Worm (Caenorhabditis elegans) whole organism, early embryonic: ENCODE measurements around the gene trpp-5.

Source experiments
- B0310.2 ChIP-seq: sonication (generic microtip); optimal IDR thresholded peaks from 2 replicates; lab custom pipeline; 2016; ENCODE audit warnings: mild to moderate bottlenecking, missing genetic modification characterization, missing compliant biosample characterization
- F13C5.2 ChIP-seq: sonication (generic microtip); optimal IDR thresholded peaks from 2 replicates; lab custom pipeline; 2017; ENCODE audit warnings: mild to moderate bottlenecking, missing genetic modification characterization, inconsistent platforms, missing compliant biosample characterization
- aly-1 ChIP-seq: sonication (generic microtip); optimal IDR thresholded peaks from 2 replicates; lab custom pipeline; 2016; ENCODE audit warnings: missing genetic modification characterization, missing compliant biosample characterization
- ama-1 ChIP-seq: fragments of 150-350 bp; optimal IDR thresholded peaks from 2 replicates; lab custom pipeline; 2014
- ceh-13 ChIP-seq: fragments of 200-800 bp; sonication (Bioruptor generic); optimal IDR thresholded peaks from 2 replicates; lab custom pipeline; 2018; ENCODE audit warnings: mild to moderate bottlenecking, missing genetic modification characterization, missing compliant biosample characterization
- ceh-36 ChIP-seq: sonication (generic microtip); optimal IDR thresholded peaks from 2 replicates; lab custom pipeline; 2016; ENCODE audit warnings: missing genetic modification characterization, inconsistent platforms, missing compliant biosample characterization
- ets-7 ChIP-seq: sonication (generic microtip); optimal IDR thresholded peaks from 2 replicates; lab custom pipeline; 2016; ENCODE audit warnings: missing genotype, missing genetic modification characterization, missing compliant biosample characterization
- flt-1 ChIP-seq: fragments of 200-800 bp; sonication (Bioruptor generic); IDR thresholded peaks from 2 replicates; pipeline ENCODE4 v1.3.6; 2022; ENCODE audit warnings: missing genetic modification characterization, missing compliant biosample characterization
- hmbx-1 ChIP-seq: sonication (generic microtip); optimal IDR thresholded peaks from 2 replicates; lab custom pipeline; 2016; ENCODE audit warnings: mild to moderate bottlenecking, missing genetic modification characterization, missing compliant biosample characterization
- hmg-4 ChIP-seq: fragments of 200-800 bp; sonication (Bioruptor generic); optimal IDR thresholded peaks from 2 replicates; lab custom pipeline; 2018; ENCODE audit warnings: mild to moderate bottlenecking, missing genetic modification characterization, missing compliant biosample characterization
- hnd-1 ChIP-seq: sonication (generic microtip); optimal IDR thresholded peaks from 2 replicates; lab custom pipeline; 2016; ENCODE audit warnings: missing genetic modification characterization, missing compliant biosample characterization
- pes-1 ChIP-seq: fragments of 200-800 bp; sonication (Bioruptor generic); IDR thresholded peaks from 2 replicates; pipeline ENCODE4 v1.3.6; 2022; ENCODE audit warnings: missing genetic modification reagents, missing genetic modification characterization, missing compliant biosample characterization
- scrt-1 ChIP-seq: fragments of 200-800 bp; sonication (Bioruptor generic); IDR thresholded peaks from 2 replicates; pipeline ENCODE4 v1.3.6; 2022; ENCODE audit warnings: missing genetic modification characterization, missing compliant biosample characterization
- sea-1 ChIP-seq: fragments of 200-800 bp; sonication (Bioruptor generic); conservative IDR thresholded peaks from 2 replicates; pipeline ENCODE4 v1.3.6; 2022; ENCODE audit warnings: missing genetic modification characterization, missing compliant biosample characterization
- tbx-11 ChIP-seq: fragments of 200-800 bp; sonication (Bioruptor generic); IDR thresholded peaks from 2 replicates; pipeline ENCODE4 v1.3.6; 2022; ENCODE audit warnings: missing genetic modification characterization, missing compliant biosample characterization
- tbx-37 ChIP-seq: fragments of 200-800 bp; sonication (Bioruptor generic); conservative IDR thresholded peaks from 2 replicates; pipeline ENCODE4 v1.3.6; 2022; ENCODE audit warnings: missing genetic modification reagents, missing genetic modification characterization, missing compliant biosample characterization
- tra-4 ChIP-seq: sonication (generic microtip); optimal IDR thresholded peaks from 2 replicates; lab custom pipeline; 2017; ENCODE audit warnings: missing genetic modification characterization, missing compliant biosample characterization

Gene trpp-5

ce11 chrII:12226192-12226591, 24.0 kb upstream of the trpp-5 start:
- TF ChIP-seq tbx-37 (GFP tag; lab: Robert Waterston, UW) (no peak), ceh-36 (no peak), tra-4 (tag; lab: Kevin White, UChicago) (no peak), ceh-13 (no peak), hnd-1 (tag; lab: Kevin White, UChicago) (no peak), scrt-1 (GFP tag; lab: Robert Waterston, UW) (no peak), aly-1 (no peak), hmbx-1 (tag; lab: Kevin White, UChicago) (no peak)

- TF ChIP-seq ceh-13 = no peak
Observed at ce11 chrII:12224916-12225406, 22.8 kb upstream of the trpp-5 start, which contains the start of the genes pqn-87 and rsr-2. Gene pqn-87, minus strand, starts transcription at chrII:12225086. Gene rsr-2, plus strand, starts transcription at chrII:12225356.

- TF ChIP-seq sea-1 (GFP tag; lab: Robert Waterston, UW) = no peak
- TF ChIP-seq B0310.2 = no peak
- no peak for TF ChIP-seq flt-1 (GFP tag; lab: Robert Waterston, UW)
- peak; percentile 70 for TF ChIP-seq hmg-4
- TF ChIP-seq tra-4 (tag; lab: Kevin White, UChicago) = no peak
- no peak for TF ChIP-seq tbx-37 (GFP tag; lab: Robert Waterston, UW)
- TF ChIP-seq F13C5.2 (tag; lab: Kevin White, UChicago) = peak; percentile 50
- TF ChIP-seq hmbx-1 (tag; lab: Kevin White, UChicago) = no peak
- TF ChIP-seq ceh-36 = no peak
- TF ChIP-seq ceh-13 = no peak
- peak; percentile 22 for TF ChIP-seq ets-7 (tag; lab: Kevin White, UChicago)
- no peak for TF ChIP-seq tbx-11 (GFP tag; lab: Robert Waterston, UW)
- no peak for TF ChIP-seq pes-1 (GFP tag; lab: Robert Waterston, UW)
- TF ChIP-seq aly-1 = peak; percentile 64
- no peak for TF ChIP-seq scrt-1 (GFP tag; lab: Robert Waterston, UW)
- TF ChIP-seq ama-1 (lab: Kevin White, UChicago) = no peak
- no peak for TF ChIP-seq hnd-1 (tag; lab: Kevin White, UChicago)
Observed at ce11 chrII:12222524-12222923, 20.3 kb upstream of the trpp-5 start.

ce11 chrII:12214562-12214961, 12.4 kb upstream of the trpp-5 start:
- TF ChIP-seq ama-1 (lab: Kevin White, UChicago) (no peak), pes-1 (GFP tag; lab: Robert Waterston, UW) (no peak; the same call in 1 of the 2 replicates), hmbx-1 (tag; lab: Kevin White, UChicago) (no peak), sea-1 (GFP tag; lab: Robert Waterston, UW) (no peak), hmg-4 (no peak), B0310.2 (peak; percentile 45), tbx-11 (GFP tag; lab: Robert Waterston, UW) (no peak)

- TF ChIP-seq aly-1 (no peak), ceh-13 (no peak), tra-4 (tag; lab: Kevin White, UChicago) (no peak), hnd-1 (tag; lab: Kevin White, UChicago) (no peak), hmg-4 (no peak), ama-1 (lab: Kevin White, UChicago) (no peak), sea-1 (GFP tag; lab: Robert Waterston, UW) (no peak), hmbx-1 (tag; lab: Kevin White, UChicago) (no peak), flt-1 (GFP tag; lab: Robert Waterston, UW) (no peak), pes-1 (GFP tag; lab: Robert Waterston, UW) (no peak), ceh-36 (no peak), tbx-37 (GFP tag; lab: Robert Waterston, UW) (no peak), F13C5.2 (tag; lab: Kevin White, UChicago) (no peak), B0310.2 (no peak), ets-7 (tag; lab: Kevin White, UChicago) (no peak), scrt-1 (GFP tag; lab: Robert Waterston, UW) (no peak), tbx-11 (GFP tag; lab: Robert Waterston, UW) (no peak)
Observed at ce11 chrII:12211652-12212245, 9.6 kb upstream of the trpp-5 start.

- TF ChIP-seq F13C5.2 (tag; lab: Kevin White, UChicago) (no peak), sea-1 (GFP tag; lab: Robert Waterston, UW) (no peak), hmbx-1 (tag; lab: Kevin White, UChicago) (no peak), scrt-1 (GFP tag; lab: Robert Waterston, UW) (no peak), tbx-11 (GFP tag; lab: Robert Waterston, UW) (no peak), hnd-1 (tag; lab: Kevin White, UChicago) (no peak)
Observed at ce11 chrII:12208741-12209140, 6.6 kb upstream of the trpp-5 start.

- TF ChIP-seq ceh-13 = no peak
- no peak for TF ChIP-seq hmbx-1 (tag; lab: Kevin White, UChicago)
- TF ChIP-seq ets-7 (tag; lab: Kevin White, UChicago) = no peak
- TF ChIP-seq flt-1 (GFP tag; lab: Robert Waterston, UW) = no peak
- no peak for TF ChIP-seq tbx-11 (GFP tag; lab: Robert Waterston, UW)
- TF ChIP-seq hmg-4 = no peak
- no peak for TF ChIP-seq aly-1
- TF ChIP-seq tra-4 (tag; lab: Kevin White, UChicago) = no peak
- no peak for TF ChIP-seq ama-1 (lab: Kevin White, UChicago)
- TF ChIP-seq B0310.2 = no peak
- no peak for TF ChIP-seq tbx-37 (GFP tag; lab: Robert Waterston, UW)
- no peak for TF ChIP-seq ceh-36
- no peak for TF ChIP-seq sea-1 (GFP tag; lab: Robert Waterston, UW)
- TF ChIP-seq pes-1 (GFP tag; lab: Robert Waterston, UW) = no peak
Observed at ce11 chrII:12204617-12205016, 2.4 kb upstream of the trpp-5 start.

- no peak for TF ChIP-seq tbx-11 (GFP tag; lab: Robert Waterston, UW)
- TF ChIP-seq sea-1 (GFP tag; lab: Robert Waterston, UW) = no peak
- TF ChIP-seq ceh-36 = no peak
- TF ChIP-seq scrt-1 (GFP tag; lab: Robert Waterston, UW) = no peak
- no peak for TF ChIP-seq ama-1 (lab: Kevin White, UChicago)
- no peak for TF ChIP-seq hnd-1 (tag; lab: Kevin White, UChicago)
- no peak for TF ChIP-seq pes-1 (GFP tag; lab: Robert Waterston, UW)
- no peak for TF ChIP-seq ets-7 (tag; lab: Kevin White, UChicago)
- TF ChIP-seq tra-4 (tag; lab: Kevin White, UChicago) = no peak
- TF ChIP-seq hmbx-1 (tag; lab: Kevin White, UChicago) = no peak
Observed at ce11 chrII:12202921-12203320, 740 bp upstream of the trpp-5 start, which contains the start of gene aqp-12. Gene aqp-12, plus strand, starts transcription at chrII:12203221.
